Fruit fly (Drosophila melanogaster) whole organism, embryonic: Measurements from ENCODE around the gene CG42553.

Source experiments
- Bdp1 ChIP-seq: fragments of 200-800 bp; sonication (Bioruptor generic); optimal IDR thresholded peaks from 3 replicates; lab custom pipeline; 2016; ENCODE audit warnings: missing biosample characterization, missing genetic modification characterization
- CG10267 ChIP-seq: fragments of 200-800 bp; sonication (Bioruptor generic); optimal IDR thresholded peaks from 2 replicates; lab custom pipeline; 2018; ENCODE audit warnings: missing biosample characterization, mild to moderate bottlenecking, missing genetic modification characterization, moderate library complexity
- CG10979 ChIP-seq: fragments of 200-800 bp; sonication (Bioruptor generic); optimal IDR thresholded peaks from 2 replicates; lab custom pipeline; 2018; ENCODE audit warnings: missing biosample characterization, mild to moderate bottlenecking, missing genetic modification characterization, moderate library complexity
- CG12219 ChIP-seq: fragments of 200-800 bp; sonication (Bioruptor generic); optimal IDR thresholded peaks from 3 replicates; lab custom pipeline; 2018; ENCODE audit warnings: missing biosample characterization, mild to moderate bottlenecking, missing genetic modification characterization
- CG12659 ChIP-seq: fragments of 200-800 bp; sonication (Bioruptor generic); optimal IDR thresholded peaks from 3 replicates; lab custom pipeline; 2017; ENCODE audit warnings: mild to moderate bottlenecking, missing biosample characterization, missing genetic modification reagents, missing genetic modification characterization
- CG14441 ChIP-seq: fragments of 200-800 bp; sonication (Bioruptor generic); IDR thresholded peaks from 2 replicates; pipeline ENCODE4 v1.3.6; 2022; ENCODE audit warnings: missing biosample characterization, missing genetic modification characterization
- CG15514 ChIP-seq: fragments of 200-800 bp; sonication (Bioruptor generic); optimal IDR thresholded peaks from 3 replicates; lab custom pipeline; 2017; ENCODE audit warnings: missing biosample characterization, missing genetic modification characterization, mild to moderate bottlenecking, moderate library complexity, missing genetic modification reagents
- CG15696 ChIP-seq: fragments of 200-800 bp; sonication (Bioruptor generic); optimal IDR thresholded peaks from 2 replicates; lab custom pipeline; 2019; ENCODE audit warnings: missing biosample characterization, mild to moderate bottlenecking, missing genetic modification characterization, moderate library complexity
- CG17802 ChIP-seq: fragments of 200-800 bp; sonication (Bioruptor generic); optimal IDR thresholded peaks from 2 replicates; lab custom pipeline; 2018; ENCODE audit warnings: missing biosample characterization, mild to moderate bottlenecking, missing genetic modification characterization, moderate library complexity
- CG18262 ChIP-seq: fragments of 200-800 bp; optimal IDR thresholded peaks from 3 replicates; lab custom pipeline; 2019; ENCODE audit warnings: missing biosample characterization, mild to moderate bottlenecking, missing genetic modification characterization, moderate library complexity
- CG2889 ChIP-seq: fragments of 200-800 bp; sonication (Bioruptor generic); IDR thresholded peaks from 3 replicates; pipeline ENCODE4 v1.3.6; 2022; ENCODE audit warnings: missing biosample characterization, missing genetic modification characterization
- CG4360 ChIP-seq: fragments of 200-800 bp; sonication (Bioruptor generic); IDR thresholded peaks from 2 replicates; pipeline ENCODE4 v1.3.6; 2022; ENCODE audit warnings: missing biosample characterization, missing genetic modification characterization
- CG4404 ChIP-seq: fragments of 200-800 bp; sonication (Bioruptor generic); IDR thresholded peaks from 2 replicates; pipeline ENCODE4 v1.3.6; 2022; ENCODE audit warnings: missing biosample characterization, missing genetic modification characterization
- CG6689 ChIP-seq: fragments of 200-800 bp; sonication (Bioruptor generic); IDR thresholded peaks from 2 replicates; pipeline ENCODE4 v1.3.6; 2022; ENCODE audit warnings: missing biosample characterization, missing genetic modification characterization
- CG6765 ChIP-seq: fragments of 200-800 bp; sonication (Bioruptor generic); optimal IDR thresholded peaks from 3 replicates; lab custom pipeline; 2017; ENCODE audit warnings: missing biosample characterization, mild to moderate bottlenecking, missing genetic modification characterization
- CG7839 ChIP-seq: fragments of 200-800 bp; sonication (Bioruptor generic); optimal IDR thresholded peaks from 3 replicates; lab custom pipeline; 2018; ENCODE audit warnings: missing biosample characterization, mild to moderate bottlenecking, missing genetic modification characterization, moderate library complexity
- CG7963 ChIP-seq: fragments of 200-800 bp; sonication (Bioruptor generic); IDR thresholded peaks from 3 replicates; pipeline ENCODE4 v1.3.6; 2022; ENCODE audit warnings: missing biosample characterization, missing genetic modification characterization; ENCODE audit not compliant: partially characterized antibody
- CG7987 ChIP-seq: fragments of 200-800 bp; sonication (Bioruptor generic); optimal IDR thresholded peaks from 2 replicates; lab custom pipeline; 2018; ENCODE audit warnings: missing biosample characterization, mild to moderate bottlenecking, missing genetic modification characterization, moderate library complexity
- D ChIP-seq, 2 experiments: fragments of 200-800 bp in 1 of 2; fragments of >200 bp in 1 of 2; sonication (Bioruptor generic) in 1 of 2; optimal IDR thresholded peaks; 2 replicates in 1 of 2; 3 replicates in 1 of 2; lab custom pipeline; 2017; ENCODE audit warnings: mild to moderate bottlenecking in 1 of 2, missing biosample characterization in 1 of 2, missing genetic modification characterization in 1 of 2, missing genetic modification reagents in 1 of 2
- Deaf1 ChIP-seq: fragments of 200-800 bp; optimal IDR thresholded peaks from 3 replicates; lab custom pipeline; 2019; ENCODE audit warnings: missing biosample characterization, mild to moderate bottlenecking, missing genetic modification characterization, moderate library complexity
- Ets65A ChIP-seq: fragments of 200-800 bp; sonication (Bioruptor generic); peaks from one replicate; lab custom pipeline; 2016; ENCODE audit warnings: missing biosample characterization, missing genetic modification characterization
- Hr51 ChIP-seq, 2 experiments: fragments of 200-800 bp; sonication (Bioruptor generic); optimal IDR thresholded peaks; 2 replicates in 1 of 2; 3 replicates in 1 of 2; lab custom pipeline; 2016 to 2018; ENCODE audit warnings: missing biosample characterization in 2 of 2, missing genetic modification characterization in 2 of 2, mild to moderate bottlenecking in 1 of 2, moderate library complexity in 1 of 2
- MBD-R2 ChIP-seq: fragments of 200-800 bp; sonication (Bioruptor generic); IDR thresholded peaks from 2 replicates; pipeline ENCODE4 v1.3.6; 2022; ENCODE audit warnings: missing biosample characterization, missing genetic modification characterization
- Med ChIP-seq: fragments of 200-800 bp; sonication (Bioruptor generic); peaks from one replicate; lab custom pipeline; 2016; ENCODE audit warnings: missing biosample characterization, missing genetic modification characterization, mild to moderate bottlenecking, inconsistent platforms, moderate library complexity
- NFAT ChIP-seq: fragments of 200-800 bp; sonication (Bioruptor generic); IDR thresholded peaks from 2 replicates; pipeline ENCODE4 v1.3.6; 2022; ENCODE audit warnings: missing biosample characterization, missing genetic modification characterization
- NfI ChIP-seq: fragments of 200-800 bp; sonication (Bioruptor generic); optimal IDR thresholded peaks from 3 replicates; lab custom pipeline; 2018; ENCODE audit warnings: missing biosample characterization, mild to moderate bottlenecking, missing genetic modification characterization, moderate library complexity
- PHDP ChIP-seq: fragments of 200-800 bp; sonication (Bioruptor generic); optimal IDR thresholded peaks from 3 replicates; lab custom pipeline; 2018; ENCODE audit warnings: missing biosample characterization, mild to moderate bottlenecking, missing genetic modification characterization, moderate library complexity
- Rfx ChIP-seq: fragments of 200-800 bp; sonication (Bioruptor generic); IDR thresholded peaks from 2 replicates; pipeline ENCODE4 v1.3.6; 2022; ENCODE audit warnings: missing biosample characterization, missing genetic modification characterization
- Rx ChIP-seq: fragments of 200-800 bp; sonication (Bioruptor generic); IDR thresholded peaks from 2 replicates; pipeline ENCODE4 v1.3.6; 2022; ENCODE audit warnings: missing biosample characterization, missing genetic modification characterization
- Sox102F ChIP-seq: fragments of 200-800 bp; sonication (Bioruptor generic); optimal IDR thresholded peaks from 2 replicates; lab custom pipeline; 2018; ENCODE audit warnings: missing biosample characterization, mild to moderate bottlenecking, missing genetic modification characterization, moderate library complexity
- Xbp1 ChIP-seq: fragments of 200-800 bp; sonication (Bioruptor generic); optimal IDR thresholded peaks from 3 replicates; lab custom pipeline; 2016; ENCODE audit warnings: missing biosample characterization, mild to moderate bottlenecking, missing genetic modification characterization
- Xrp1 ChIP-seq: fragments of 200-800 bp; sonication (Bioruptor generic); IDR thresholded peaks from 2 replicates; pipeline ENCODE4 v1.3.6; 2022; ENCODE audit warnings: missing biosample characterization, missing genetic modification characterization
- chinmo ChIP-seq: fragments of 200-800 bp; sonication (Bioruptor generic); IDR thresholded peaks from 4 replicates; pipeline ENCODE4 v1.3.6; 2022; ENCODE audit warnings: missing biosample characterization, missing genetic modification characterization; ENCODE audit not compliant: partially characterized antibody
- da ChIP-seq: fragments of 200-800 bp; sonication (Bioruptor generic); optimal IDR thresholded peaks from 2 replicates; lab custom pipeline; 2016; ENCODE audit warnings: missing biosample characterization, missing genetic modification characterization
- dysf ChIP-seq: fragments of 200-800 bp; sonication (Bioruptor generic); IDR thresholded peaks from 3 replicates; pipeline ENCODE4 v1.3.6; 2022; ENCODE audit warnings: missing biosample characterization, missing genetic modification characterization
- gcm ChIP-seq: fragments of 200-800 bp; sonication (Bioruptor generic); optimal IDR thresholded peaks from 2 replicates; lab custom pipeline; 2019; ENCODE audit warnings: missing biosample characterization, mild to moderate bottlenecking, missing genetic modification characterization, moderate library complexity
- grau ChIP-seq: fragments of 200-800 bp; optimal IDR thresholded peaks from 3 replicates; lab custom pipeline; 2019; ENCODE audit warnings: missing biosample characterization, mild to moderate bottlenecking, missing genetic modification characterization, moderate library complexity
- gsb-n ChIP-seq: fragments of 200-800 bp; sonication (Bioruptor generic); optimal IDR thresholded peaks from 3 replicates; lab custom pipeline; 2018; ENCODE audit warnings: missing biosample characterization, mild to moderate bottlenecking, missing genetic modification characterization
- h ChIP-seq: fragments of >200 bp; optimal IDR thresholded peaks from 2 replicates; lab custom pipeline; 2017
- klu ChIP-seq: fragments of 200-800 bp; sonication (Bioruptor generic); IDR thresholded peaks from 2 replicates; pipeline ENCODE4 v1.3.6; 2022; ENCODE audit warnings: missing biosample characterization, missing genetic modification characterization
- odd ChIP-seq: fragments of 200-800 bp; sonication (Bioruptor generic); optimal IDR thresholded peaks from 2 replicates; lab custom pipeline; 2017; ENCODE audit warnings: missing biosample characterization, mild to moderate bottlenecking, missing genetic modification characterization
- onecut ChIP-seq: fragments of 200-800 bp; sonication (Bioruptor generic); IDR thresholded peaks from 2 replicates; pipeline ENCODE4 v1.3.6; 2022; ENCODE audit warnings: missing biosample characterization, missing genetic modification characterization
- pfk ChIP-seq: fragments of 200-800 bp; sonication (Bioruptor generic); optimal IDR thresholded peaks from 2 replicates; lab custom pipeline; 2018; ENCODE audit warnings: missing biosample characterization, mild to moderate bottlenecking, missing genetic modification characterization, moderate library complexity
- sens ChIP-seq: fragments of 200-800 bp; sonication (Bioruptor generic); peaks from one replicate; lab custom pipeline; 2016; ENCODE audit warnings: missing biosample characterization, missing genetic modification characterization
- slbo ChIP-seq: fragments of 200-800 bp; sonication (Bioruptor generic); IDR thresholded peaks from 2 replicates; pipeline ENCODE4 v1.3.6; 2022; ENCODE audit warnings: missing biosample characterization, missing genetic modification characterization
- tap ChIP-seq: fragments of 200-800 bp; optimal IDR thresholded peaks from 3 replicates; lab custom pipeline; 2019; ENCODE audit warnings: missing biosample characterization, mild to moderate bottlenecking, missing genetic modification characterization, moderate library complexity
- tin ChIP-seq: fragments of 200-800 bp; sonication (Bioruptor generic); optimal IDR thresholded peaks from 3 replicates; lab custom pipeline; 2016; ENCODE audit warnings: missing biosample characterization, missing genetic modification characterization
- toy ChIP-seq: fragments of 200-800 bp; sonication (Bioruptor generic); IDR thresholded peaks from 2 replicates; pipeline ENCODE4 v1.3.6; 2022; ENCODE audit warnings: missing biosample characterization, missing genetic modification characterization

The CG42553 gene

DNA sequence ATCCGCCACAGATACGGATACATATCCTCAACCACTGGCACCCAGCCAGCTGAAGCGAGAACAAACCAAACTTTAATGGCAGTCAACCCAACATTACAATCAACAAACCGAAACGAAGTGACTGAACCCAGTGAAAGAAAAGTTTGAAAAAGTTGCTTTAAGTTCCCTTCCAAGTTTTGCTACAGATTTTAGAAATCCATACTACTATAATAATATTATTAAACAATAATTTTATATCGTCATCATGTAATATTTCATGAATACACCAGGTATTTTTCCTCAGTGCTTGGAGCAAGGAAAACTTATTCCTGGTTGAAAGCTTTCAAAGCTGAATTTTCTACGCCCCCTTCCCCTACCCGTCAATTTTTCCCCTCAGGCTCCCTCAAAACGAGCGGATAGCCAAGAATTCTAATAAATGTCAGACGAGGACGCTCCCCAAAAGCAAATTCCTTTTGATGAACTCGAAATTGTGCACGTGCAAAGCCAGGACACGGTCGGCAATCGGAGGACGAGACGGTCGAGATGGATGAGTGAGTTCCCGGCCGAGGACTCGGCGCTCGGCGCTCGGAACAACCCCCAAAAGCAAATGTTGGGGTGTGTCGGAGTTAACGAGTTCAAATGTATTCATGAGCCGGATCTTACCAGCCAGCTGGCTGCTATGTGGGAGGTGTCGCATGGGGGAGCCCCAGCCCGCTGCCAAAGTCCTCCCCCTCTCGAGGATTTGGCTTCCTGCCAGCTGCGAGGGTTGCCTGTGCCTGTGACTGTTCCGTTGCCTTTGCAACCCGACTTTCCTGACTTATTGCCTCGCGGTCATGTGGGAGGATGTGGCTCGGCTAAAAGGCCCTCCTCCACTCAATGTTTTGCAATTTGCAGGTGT lies 36.7 kb upstream of the CG42553 start (continued):
- TF ChIP-seq CG17802 (tag; lab: Kevin White, UChicago) (no peak), tap (tag; lab: Kevin White, UChicago) (peak; percentile 50), CG15514 (peak; percentile 73), dysf (GFP tag; lab: Robert Waterston, UW) (peak; percentile 80), Sox102F (GFP tag; lab: Kevin White, UChicago) (peak; percentile 61), CG7987 (GFP tag; lab: Kevin White, UChicago) (peak; percentile 36), gsb-n (tag; lab: Kevin White, UChicago) (peak; percentile 54), tin (GFP tag; lab: Kevin White, UChicago) (peak; percentile 51), slbo (GFP tag; lab: Robert Waterston, UW) (peak; percentile 52), CG2889 (GFP tag; lab: Robert Waterston, UW) (no peak), CG15696 (peak; percentile 23), odd (GFP tag; lab: Kevin White, UChicago) (no peak), Rfx (GFP tag; lab: Robert Waterston, UW) (peak; percentile 81), da (GFP tag; lab: Kevin White, UChicago) (no peak), CG4360 (GFP tag; lab: Robert Waterston, UW) (0 out of 2 replicates have a peak, but pooled peaks have one; percentile 38), Rx (GFP tag; lab: Robert Waterston, UW) (peak; percentile 29; the same call in 1 of the 2 replicates), CG12659 (GFP tag; lab: Kevin White, UChicago) (peak; percentile 10), Deaf1 (tag; lab: Kevin White, UChicago) (peak; percentile 86), Med (GFP tag; lab: Kevin White, UChicago) (peak; percentile 59), D (optimal IDR thresholded peaks at IDR 0.05; lab: Kevin White, UChicago) (no peak), D (GFP tag; optimal IDR thresholded peaks at IDR 0.05; lab: Kevin White, UChicago) (peak; percentile 53), sens (GFP tag; lab: Kevin White, UChicago) (no peak), h (no peak), toy (GFP tag; lab: Robert Waterston, UW) (no peak), PHDP (tag; lab: Kevin White, UChicago) (peak; percentile 54), onecut (peak; percentile 62), CG6765 (GFP tag; lab: Kevin White, UChicago) (peak; percentile 33), Hr51 (GFP tag; optimal IDR thresholded peaks at IDR 0.05; lab: Kevin White, UChicago) (peak in 1 of 2 experiments; percentile 57), grau (peak; percentile 59), NFAT (GFP tag; lab: Robert Waterston, UW) (0 out of 2 replicates have a peak, but pooled peaks have one; percentile 14), CG18262 (tag; lab: Kevin White, UChicago) (peak; percentile 60), CG7963 (GFP tag; lab: Robert Waterston, UW) (no peak), CG7839 (tag; lab: Kevin White, UChicago) (peak; percentile 76), klu (GFP tag; lab: Robert Waterston, UW) (0 out of 2 replicates have a peak, but pooled peaks have one; percentile 13), NfI (peak; percentile 35), gcm (GFP tag; lab: Kevin White, UChicago) (peak; percentile 39), MBD-R2 (GFP tag; lab: Robert Waterston, UW) (0 out of 2 replicates have a peak, but pooled peaks have one; percentile 26), CG6689 (peak; percentile 56), Xrp1 (GFP tag; lab: Robert Waterston, UW) (peak; percentile 52; the same call in 1 of the 2 replicates), CG12219 (GFP tag; lab: Kevin White, UChicago) (peak; percentile 6), Xbp1 (GFP tag; lab: Kevin White, UChicago) (peak; percentile 17), chinmo (GFP tag; lab: Robert Waterston, UW) (0 out of 4 replicates have a peak, but pooled peaks have one; percentile 8), CG14441 (peak; percentile 48), pfk (GFP tag; lab: Kevin White, UChicago) (no peak), CG10267 (tag; lab: Kevin White, UChicago) (peak; percentile 52), Ets65A (peak; percentile 60), Bdp1 (GFP tag; lab: Kevin White, UChicago) (no peak), CG4404 (GFP tag; lab: Robert Waterston, UW) (0 out of 2 replicates have a peak, but pooled peaks have one; percentile 13), CG10979 (tag; lab: Kevin White, UChicago) (peak; percentile 62)
